Fruit fly (Drosophila melanogaster) whole organism, embryonic: ENCODE data around the gene Ser.

Experiments used
- BtbVII ChIP-seq: fragments of 200-800 bp; sonication (Bioruptor generic); optimal IDR thresholded peaks from 3 replicates; lab custom pipeline; 2017; ENCODE audit warnings: missing biosample characterization, mild to moderate bottlenecking, missing genetic modification characterization
- Bteb2 ChIP-seq: fragments of 200-800 bp; sonication (Bioruptor generic); optimal IDR thresholded peaks from 2 replicates; lab custom pipeline; 2016; ENCODE audit warnings: missing biosample characterization, missing genetic modification characterization
- CG10209 ChIP-seq: fragments of 200-800 bp; sonication (Bioruptor generic); optimal IDR thresholded peaks from 3 replicates; lab custom pipeline; 2017; ENCODE audit warnings: missing biosample characterization, mild to moderate bottlenecking, missing genetic modification characterization, missing genetic modification reagents
- CG12769 ChIP-seq: fragments of 200-800 bp; sonication (Bioruptor generic); optimal IDR thresholded peaks from 2 replicates; lab custom pipeline; 2019; ENCODE audit warnings: missing biosample characterization, mild to moderate bottlenecking, missing genetic modification characterization, moderate library complexity
- CG13123 ChIP-seq: fragments of 200-800 bp; sonication (Bioruptor generic); optimal IDR thresholded peaks from 2 replicates; lab custom pipeline; 2016; ENCODE audit warnings: missing biosample characterization, missing genetic modification characterization
- CG13624 ChIP-seq: fragments of 200-800 bp; sonication (Bioruptor generic); optimal IDR thresholded peaks from 2 replicates; lab custom pipeline; 2016; ENCODE audit warnings: missing biosample characterization, missing genetic modification characterization
- CG15601 ChIP-seq: fragments of 200-800 bp; sonication (Bioruptor generic); optimal IDR thresholded peaks from 3 replicates; lab custom pipeline; 2019; ENCODE audit warnings: missing biosample characterization, mild to moderate bottlenecking, missing genetic modification characterization, moderate library complexity
- CG17385 ChIP-seq: fragments of 200-800 bp; sonication (Bioruptor generic); optimal IDR thresholded peaks from 3 replicates; lab custom pipeline; 2018; ENCODE audit warnings: missing biosample characterization, mild to moderate bottlenecking, missing genetic modification characterization
- CG2712 ChIP-seq: fragments of 200-800 bp; optimal IDR thresholded peaks from 3 replicates; lab custom pipeline; 2019; ENCODE audit warnings: missing biosample characterization, mild to moderate bottlenecking, missing genetic modification characterization, moderate library complexity
- CG3163 ChIP-seq: fragments of 200-800 bp; sonication (Bioruptor generic); optimal IDR thresholded peaks from 3 replicates; lab custom pipeline; 2016; ENCODE audit warnings: missing biosample characterization, missing genetic modification characterization
- CG32767 ChIP-seq: fragments of 200-800 bp; sonication (Bioruptor generic); IDR thresholded peaks from 2 replicates; pipeline ENCODE4 v1.3.6; 2022; ENCODE audit warnings: missing biosample characterization, missing genetic modification characterization
- CG34376 ChIP-seq: fragments of 200-800 bp; sonication (Bioruptor generic); optimal IDR thresholded peaks from 2 replicates; lab custom pipeline; 2018; ENCODE audit warnings: missing biosample characterization, mild to moderate bottlenecking, missing genetic modification characterization
- CG4360 ChIP-seq: fragments of 200-800 bp; sonication (Bioruptor generic); IDR thresholded peaks from 2 replicates; pipeline ENCODE4 v1.3.6; 2022; ENCODE audit warnings: missing biosample characterization, missing genetic modification characterization
- CG5953 ChIP-seq: fragments of 200-800 bp; sonication (Bioruptor generic); IDR thresholded peaks from 2 replicates; pipeline ENCODE4 v1.3.6; 2022; ENCODE audit warnings: missing biosample characterization, missing genetic modification characterization
- CG6683 ChIP-seq: fragments of 200-800 bp; sonication (Bioruptor generic); optimal IDR thresholded peaks from 2 replicates; lab custom pipeline; 2017; ENCODE audit warnings: missing biosample characterization, mild to moderate bottlenecking, missing genetic modification characterization, missing genetic modification reagents
- CG8359 ChIP-seq: fragments of 200-800 bp; sonication (Bioruptor generic); optimal IDR thresholded peaks from 2 replicates; lab custom pipeline; 2017; ENCODE audit warnings: missing biosample characterization, mild to moderate bottlenecking, missing genetic modification characterization, borderline replicate concordance
- CoRest ChIP-seq: fragments of 200-800 bp; sonication (Bioruptor generic); optimal IDR thresholded peaks from 3 replicates; lab custom pipeline; 2018; ENCODE audit warnings: missing biosample characterization, mild to moderate bottlenecking, missing genetic modification characterization, moderate library complexity
- Deaf1 ChIP-seq: fragments of 200-800 bp; optimal IDR thresholded peaks from 3 replicates; lab custom pipeline; 2019; ENCODE audit warnings: missing biosample characterization, mild to moderate bottlenecking, missing genetic modification characterization, moderate library complexity
- Ets65A ChIP-seq: fragments of 200-800 bp; sonication (Bioruptor generic); peaks from one replicate; lab custom pipeline; 2016; ENCODE audit warnings: missing biosample characterization, missing genetic modification characterization
- H15 ChIP-seq: fragments of 200-800 bp; sonication (Bioruptor generic); IDR thresholded peaks from 3 replicates; pipeline ENCODE4 v1.3.6; 2022; ENCODE audit warnings: missing biosample characterization, missing genetic modification characterization
- HHEX ChIP-seq: fragments of 200-800 bp; sonication (Bioruptor generic); optimal IDR thresholded peaks from 3 replicates; lab custom pipeline; 2017; ENCODE audit warnings: missing biosample characterization, mild to moderate bottlenecking, missing genetic modification characterization, missing genetic modification reagents
- Hey ChIP-seq: fragments of 200-800 bp; sonication (Bioruptor generic); optimal IDR thresholded peaks from 3 replicates; lab custom pipeline; 2018; ENCODE audit warnings: missing biosample characterization, mild to moderate bottlenecking, missing genetic modification characterization
- Hmr ChIP-seq: fragments of 200-800 bp; sonication (Bioruptor generic); optimal IDR thresholded peaks from 3 replicates; lab custom pipeline; 2017; ENCODE audit warnings: mild to moderate bottlenecking, missing biosample characterization, missing genetic modification reagents, missing genetic modification characterization
- Hr51 ChIP-seq, 2 experiments: fragments of 200-800 bp; sonication (Bioruptor generic); optimal IDR thresholded peaks; 2 replicates in 1 of 2; 3 replicates in 1 of 2; lab custom pipeline; 2016 to 2018; ENCODE audit warnings: missing biosample characterization in 2 of 2, missing genetic modification characterization in 2 of 2, mild to moderate bottlenecking in 1 of 2, moderate library complexity in 1 of 2
- Hsf ChIP-seq: fragments of 200-800 bp; sonication (Bioruptor generic); optimal IDR thresholded peaks from 3 replicates; lab custom pipeline; 2016; ENCODE audit warnings: missing biosample characterization, missing genetic modification characterization
- Lim3 ChIP-seq: fragments of 200-800 bp; sonication (Bioruptor generic); IDR thresholded peaks from 2 replicates; pipeline ENCODE4 v1.3.6; 2022; ENCODE audit warnings: missing biosample characterization, missing genetic modification characterization
- Mrtf ChIP-seq: fragments of 200-800 bp; sonication (Bioruptor generic); IDR thresholded peaks from 3 replicates; pipeline ENCODE4 v1.3.6; 2022; ENCODE audit warnings: missing biosample characterization, missing genetic modification characterization
- NK7.1 ChIP-seq: fragments of 200-800 bp; sonication (Bioruptor generic); optimal IDR thresholded peaks from 3 replicates; lab custom pipeline; 2016; ENCODE audit warnings: missing biosample characterization, missing genetic modification characterization
- Opbp ChIP-seq: fragments of 200-800 bp; sonication (Bioruptor generic); IDR thresholded peaks from 3 replicates; pipeline ENCODE4 v1.3.6; 2022; ENCODE audit warnings: missing biosample characterization, missing genetic modification characterization; ENCODE audit not compliant: partially characterized antibody
- Pdp1 ChIP-seq, 2 experiments: fragments of 200-800 bp; sonication (Bioruptor generic); optimal IDR thresholded peaks; 3 replicates each; lab custom pipeline; 2016; ENCODE audit warnings: missing biosample characterization in 2 of 2, missing genetic modification characterization in 2 of 2, mild to moderate bottlenecking in 1 of 2, moderate library complexity in 1 of 2
- Trl ChIP-seq, 3 experiments: fragments of >200 bp in 2 of 3; fragments of 200-800 bp in 1 of 3; sonication (Bioruptor generic) in 1 of 3; optimal IDR thresholded peaks; 2 replicates in 1 of 3; 3 replicates in 2 of 3; lab custom pipeline; 2016 to 2017; ENCODE audit warnings: missing biosample characterization in 1 of 3, missing genetic modification characterization in 1 of 3
- Vsx1 ChIP-seq: fragments of 200-800 bp; sonication (Bioruptor generic); optimal IDR thresholded peaks from 2 replicates; lab custom pipeline; 2017; ENCODE audit warnings: missing biosample characterization, mild to moderate bottlenecking, missing genetic modification characterization, missing genetic modification reagents
- cad ChIP-seq: fragments of >200 bp; optimal IDR thresholded peaks from 2 replicates; lab custom pipeline; 2017; ENCODE audit warnings: missing biosample characterization, missing genetic modification characterization
- dmrt99B ChIP-seq: fragments of 200-800 bp; sonication (Bioruptor generic); optimal IDR thresholded peaks from 2 replicates; lab custom pipeline; 2018; ENCODE audit warnings: missing biosample characterization, mild to moderate bottlenecking, missing genetic modification characterization, moderate library complexity
- esg ChIP-seq: fragments of 200-800 bp; sonication (Bioruptor generic); conservative IDR thresholded peaks from 2 replicates; pipeline ENCODE4 v1.3.6; 2022; ENCODE audit warnings: missing biosample characterization, missing genetic modification characterization
- gce ChIP-seq: fragments of 200-800 bp; sonication (Bioruptor generic); IDR thresholded peaks from 3 replicates; pipeline ENCODE4 v1.3.6; 2022; ENCODE audit warnings: missing biosample characterization, missing genetic modification characterization
- gem ChIP-seq: fragments of 200-800 bp; sonication (Bioruptor generic); optimal IDR thresholded peaks from 2 replicates; lab custom pipeline; 2019; ENCODE audit warnings: missing biosample characterization, mild to moderate bottlenecking, missing genetic modification characterization, moderate library complexity
- lilli ChIP-seq: fragments of 200-800 bp; sonication (Bioruptor generic); optimal IDR thresholded peaks from 3 replicates; lab custom pipeline; 2016; ENCODE audit warnings: missing biosample characterization, missing genetic modification characterization
- lmd ChIP-seq: fragments of 200-800 bp; sonication (Bioruptor generic); IDR thresholded peaks from 2 replicates; pipeline ENCODE4 v1.3.6; 2022; ENCODE audit warnings: missing biosample characterization, missing genetic modification characterization
- lov ChIP-seq, 2 experiments: fragments of 200-800 bp in 1 of 2; fragments of >200 bp in 1 of 2; sonication (Bioruptor generic) in 1 of 2; IDR thresholded peaks in 1 of 2; optimal IDR thresholded peaks in 1 of 2; 2 replicates in 1 of 2; 3 replicates in 1 of 2; pipeline versions ENCODE4 v1.3.6 to Lab custom; 2017 to 2022; ENCODE audit warnings: missing biosample characterization in 1 of 2, missing genetic modification characterization in 1 of 2
- maf-S ChIP-seq: fragments of 200-800 bp; sonication (Bioruptor generic); optimal IDR thresholded peaks from 2 replicates; lab custom pipeline; 2016; ENCODE audit warnings: missing biosample characterization, missing genetic modification characterization
- oc ChIP-seq: fragments of 200-800 bp; sonication (Bioruptor generic); optimal IDR thresholded peaks from 2 replicates; lab custom pipeline; 2018; ENCODE audit warnings: missing biosample characterization, mild to moderate bottlenecking, missing genetic modification characterization, moderate library complexity
- pan ChIP-seq, 4 experiments: fragments of >200 bp in 3 of 4; fragments of 200-800 bp in 1 of 4; sonication (Bioruptor generic) in 1 of 4; optimal IDR thresholded peaks in 3 of 4; IDR thresholded peaks in 1 of 4; 2 replicates each; pipeline versions ENCODE4 v1.3.6 to Lab custom; 2017 to 2022; ENCODE audit warnings: missing biosample characterization in 2 of 4, missing genetic modification characterization in 2 of 4, mixed read lengths in 1 of 4
- ro ChIP-seq: fragments of 200-800 bp; sonication (Bioruptor generic); IDR thresholded peaks from 2 replicates; pipeline ENCODE4 v1.3.6; 2022; ENCODE audit warnings: missing biosample characterization, missing genetic modification characterization
- slou ChIP-seq: fragments of 200-800 bp; sonication (Bioruptor generic); optimal IDR thresholded peaks from 3 replicates; lab custom pipeline; 2016; ENCODE audit warnings: missing biosample characterization, missing genetic modification characterization
- sob ChIP-seq: fragments of 200-800 bp; sonication (Bioruptor generic); IDR thresholded peaks from 2 replicates; pipeline ENCODE4 v1.3.6; 2022; ENCODE audit warnings: missing biosample characterization, missing genetic modification characterization
- stc ChIP-seq: fragments of 200-800 bp; sonication (Bioruptor generic); IDR thresholded peaks from 2 replicates; pipeline ENCODE4 v1.3.6; 2022; ENCODE audit warnings: missing biosample characterization, missing genetic modification characterization
- vfl ChIP-seq: fragments of 200-800 bp; sonication (Bioruptor generic); optimal IDR thresholded peaks from 2 replicates; lab custom pipeline; 2016; ENCODE audit warnings: missing biosample characterization, missing genetic modification characterization

The Ser gene

DNA sequence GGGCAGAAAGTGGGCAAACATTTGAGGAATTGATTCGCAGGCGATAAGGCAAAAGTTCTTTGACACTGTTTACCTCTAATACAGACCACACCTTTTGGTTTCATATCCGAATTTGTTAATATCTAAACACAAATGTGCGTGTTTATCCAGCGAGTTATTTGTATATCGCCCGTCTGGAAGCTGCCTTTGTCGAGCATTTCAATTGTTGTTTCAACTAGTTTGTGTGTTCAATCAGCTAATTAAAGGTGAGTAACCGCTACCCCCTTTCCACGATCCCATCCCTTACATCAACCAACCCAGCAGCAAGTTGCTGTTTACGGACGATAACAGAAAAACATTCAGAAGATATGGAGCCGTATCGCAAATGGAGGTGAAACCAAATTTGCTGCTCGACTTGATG, 62.7 kb downstream of the Ser start (continued):
- TF ChIP-seq NK7.1 (GFP tag; lab: Kevin White, UChicago) (no peak), Deaf1 (no peak), CG17385 (GFP tag; lab: Kevin White, UChicago) (peak; percentile 15), maf-S (GFP tag; lab: Kevin White, UChicago) (peak; percentile 16), Mrtf (GFP tag; lab: Robert Waterston, UW) (0 out of 3 replicates have a peak, but pooled peaks have one; percentile 29), cad (no peak), Hsf (no peak), sob (peak; percentile 47; the same call in 1 of the 2 replicates), CG34376 (GFP tag; lab: Kevin White, UChicago) (peak; percentile 63), gce (0 out of 3 replicates have a peak, but pooled peaks have one; percentile 5), lmd (GFP tag; lab: Robert Waterston, UW) (peak; percentile 28; the same call in 1 of the 2 replicates), gem (tag; lab: Kevin White, UChicago) (peak; percentile 30), Bteb2 (GFP tag; lab: Kevin White, UChicago) (peak; percentile 14), slou (GFP tag; lab: Kevin White, UChicago) (no peak), stc (GFP tag; lab: Robert Waterston, UW) (peak; percentile 25; the same call in 1 of the 2 replicates), CG4360 (GFP tag; lab: Robert Waterston, UW) (no peak), vfl (peak; percentile 24), CG32767 (0 out of 2 replicates have a peak, but pooled peaks have one; percentile 32), oc (tag; lab: Kevin White, UChicago) (no peak), ro (no peak), Opbp (no peak), CG8359 (GFP tag; lab: Kevin White, UChicago) (no peak), esg (GFP tag; lab: Robert Waterston, UW) (no peak), CG6683 (GFP tag; lab: Kevin White, UChicago) (peak; percentile 49), CG10209 (GFP tag; lab: Kevin White, UChicago) (peak; percentile 72), Hmr (peak; percentile 87), lilli (GFP tag; lab: Kevin White, UChicago) (peak; percentile 25), CG13123 (GFP tag; lab: Kevin White, UChicago) (peak; percentile 8), CG15601 (tag; lab: Kevin White, UChicago) (peak; percentile 64), pan (optimal IDR thresholded peaks at IDR 0.05; lab: Kevin White, UChicago) (no peak), pan (GFP tag; optimal IDR thresholded peaks at IDR 0.05 in 1 of 2, IDR thresholded peaks at IDR 0.05 in 1 of 2) (peak in 1 of 2 experiments; percentile 52), Trl (optimal IDR thresholded peaks at IDR 0.05; lab: Kevin White, UChicago) (no peak), Trl (GFP tag; optimal IDR thresholded peaks at IDR 0.05; lab: Kevin White, UChicago) (peak; percentile 33), CG13624 (GFP tag; lab: Kevin White, UChicago) (peak; percentile 32), BtbVII (peak; percentile 68), CG3163 (GFP tag; lab: Kevin White, UChicago) (peak; percentile 19), CG5953 (0 out of 2 replicates have a peak, but pooled peaks have one; percentile 39), Hey (tag; lab: Kevin White, UChicago) (peak; percentile 25), Lim3 (GFP tag; lab: Robert Waterston, UW) (0 out of 2 replicates have a peak, but pooled peaks have one; percentile 20), Pdp1 (GFP tag; optimal IDR thresholded peaks at IDR 0.05; lab: Kevin White, UChicago) (peak in 1 of 2 experiments; percentile 16), Vsx1 (GFP tag; lab: Kevin White, UChicago) (peak; percentile 71), HHEX (GFP tag; lab: Kevin White, UChicago) (peak; percentile 67), dmrt99B (tag; lab: Kevin White, UChicago) (peak; percentile 22), CoRest (tag; lab: Kevin White, UChicago) (peak; percentile 1), CG12769 (tag; lab: Kevin White, UChicago) (peak; percentile 89), lov (optimal IDR thresholded peaks at IDR 0.05; lab: Kevin White, UChicago) (no peak), lov (GFP tag; IDR thresholded peaks at IDR 0.05; lab: Robert Waterston, UW) (no peak), Ets65A (GFP tag; lab: Kevin White, UChicago) (peak; percentile 9), H15 (GFP tag; lab: Robert Waterston, UW) (no peak), CG2712 (tag; lab: Kevin White, UChicago) (no peak), Hr51 (GFP tag; optimal IDR thresholded peaks at IDR 0.05; lab: Kevin White, UChicago) (peak in 1 of 2 experiments; percentile 23)
